Worm (Caenorhabditis elegans): ENCODE data around the gene plr-1.

DNA sequence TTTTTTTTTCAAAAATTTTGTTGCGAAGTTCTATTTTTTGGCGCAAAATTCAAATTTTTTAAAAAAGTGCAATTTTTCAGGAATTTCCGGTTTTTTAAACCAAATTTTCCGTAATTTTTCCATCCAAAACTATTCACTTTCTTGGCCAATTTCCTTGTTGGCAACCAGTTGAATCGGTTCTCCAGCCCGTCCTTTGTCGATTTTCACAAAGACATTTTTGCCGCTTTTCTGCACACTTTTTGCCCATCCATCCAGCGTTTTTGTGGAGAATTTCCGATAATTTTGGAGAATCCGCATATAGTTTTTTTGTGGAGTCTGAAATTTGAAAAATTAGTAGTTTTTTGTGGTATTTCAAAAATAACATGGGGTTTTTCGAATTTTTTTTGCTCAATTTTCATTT, 35.8 kb downstream of the plr-1 start:
- TF ChIP-seq nhr-76 (tag; optimal IDR thresholded peaks at IDR 0.05) (no peak), ham-2 (GFP tag; optimal IDR thresholded peaks at IDR 0.05) (no peak), unc-62 (GFP tag; optimal IDR thresholded peaks at IDR 0.05) (no peak), ztf-11 (tag; optimal IDR thresholded peaks at IDR 0.05) (no peak), elt-3 (tag; optimal IDR thresholded peaks at IDR 0.05) (no peak), tbx-8 (GFP tag; optimal IDR thresholded peaks at IDR 0.05) (no peak), nhr-2 (tag; optimal IDR thresholded peaks at IDR 0.05) (no peak), nhr-237 (tag; optimal IDR thresholded peaks at IDR 0.05) (no peak), mep-1 (tag; optimal IDR thresholded peaks at IDR 0.05) (no peak), snpc-4 (tag; optimal IDR thresholded peaks at IDR 0.05) (no peak), unc-39 (tag; optimal IDR thresholded peaks at IDR 0.05) (no peak)
